Fruit fly (Drosophila melanogaster) whole organism, prepupa: Measurements from ENCODE around the gene CG43156.

Source experiments
- CG10631 ChIP-seq: fragments of 200-800 bp; sonication (Bioruptor generic); optimal IDR thresholded peaks from 2 replicates; lab custom pipeline; 2016; ENCODE audit warnings: missing biosample characterization, missing genetic modification characterization
- CG10669 ChIP-seq: fragments of 200-800 bp; sonication (Bioruptor generic); optimal IDR thresholded peaks from 3 replicates; lab custom pipeline; 2018; ENCODE audit warnings: missing biosample characterization, mild to moderate bottlenecking, missing genetic modification characterization, moderate library complexity
- CG11294 ChIP-seq: fragments of 200-800 bp; sonication (Bioruptor generic); IDR thresholded peaks from 2 replicates; pipeline ENCODE4 v1.3.6; 2022; ENCODE audit warnings: missing biosample characterization, missing genetic modification characterization
- CG15336 ChIP-seq: fragments of 200-800 bp; sonication (Bioruptor generic); IDR thresholded peaks from 2 replicates; pipeline ENCODE4 v1.3.6; 2022; ENCODE audit warnings: missing biosample characterization, missing genetic modification characterization
- CG1621 ChIP-seq: fragments of 200-800 bp; sonication (Bioruptor generic); optimal IDR thresholded peaks from 3 replicates; lab custom pipeline; 2018; ENCODE audit warnings: missing biosample characterization, mild to moderate bottlenecking, missing genetic modification characterization
- CG3032 ChIP-seq: fragments of 200-800 bp; optimal IDR thresholded peaks from 2 replicates; lab custom pipeline; 2019; ENCODE audit warnings: missing biosample characterization, mild to moderate bottlenecking, missing genetic modification characterization, moderate library complexity
- CG31627 ChIP-seq: fragments of 200-800 bp; sonication (Bioruptor generic); optimal IDR thresholded peaks from 3 replicates; lab custom pipeline; 2016; ENCODE audit warnings: missing biosample characterization, missing genetic modification characterization
- CG32006 ChIP-seq: fragments of 200-800 bp; sonication (Bioruptor generic); optimal IDR thresholded peaks from 3 replicates; lab custom pipeline; 2017; ENCODE audit warnings: missing biosample characterization, mild to moderate bottlenecking, missing genetic modification characterization
- CG34406 ChIP-seq: fragments of 200-800 bp; sonication (Bioruptor generic); optimal IDR thresholded peaks from 3 replicates; lab custom pipeline; 2016; ENCODE audit warnings: missing biosample characterization, missing genetic modification characterization
- CG4318 ChIP-seq: fragments of 200-800 bp; sonication (Bioruptor generic); optimal IDR thresholded peaks from 3 replicates; lab custom pipeline; 2017; ENCODE audit warnings: missing biosample characterization, mild to moderate bottlenecking, missing genetic modification characterization
- CG6163 ChIP-seq: fragments of 200-800 bp; sonication (Bioruptor generic); IDR thresholded peaks from 3 replicates; pipeline ENCODE4 v1.3.6; 2022; ENCODE audit warnings: missing biosample characterization, missing genetic modification characterization
- CG6808 ChIP-seq: fragments of 200-800 bp; sonication (Bioruptor generic); optimal IDR thresholded peaks from 3 replicates; lab custom pipeline; 2017; ENCODE audit warnings: missing biosample characterization, missing genetic modification characterization, mild to moderate bottlenecking, moderate library complexity, missing genetic modification reagents
- CG6854 ChIP-seq: fragments of 200-800 bp; sonication (Bioruptor generic); optimal IDR thresholded peaks from 2 replicates; lab custom pipeline; 2017; ENCODE audit warnings: missing biosample characterization, mild to moderate bottlenecking, missing genetic modification characterization
- CG7368 ChIP-seq: fragments of 200-800 bp; sonication (Bioruptor generic); optimal IDR thresholded peaks from 3 replicates; lab custom pipeline; 2016; ENCODE audit warnings: missing biosample characterization, missing genetic modification characterization
- CG8119 ChIP-seq: fragments of 200-800 bp; sonication (Bioruptor generic); IDR thresholded peaks from 3 replicates; pipeline ENCODE4 v1.3.6; 2022; ENCODE audit warnings: missing biosample characterization, missing genetic modification characterization
- CG8632 ChIP-seq: fragments of 200-800 bp; sonication (Bioruptor generic); optimal IDR thresholded peaks from 3 replicates; lab custom pipeline; 2016; ENCODE audit warnings: missing biosample characterization, missing genetic modification characterization
- CG9139 ChIP-seq: fragments of 200-800 bp; sonication (Bioruptor generic); optimal IDR thresholded peaks from 3 replicates; lab custom pipeline; 2017; ENCODE audit warnings: missing biosample characterization, mild to moderate bottlenecking, missing genetic modification characterization
- Eip78C ChIP-seq: fragments of 200-800 bp; sonication (Bioruptor generic); peaks from one replicate; lab custom pipeline; 2016; ENCODE audit warnings: missing biosample characterization, missing genetic modification characterization
- Eip93F ChIP-seq: fragments of 200-800 bp; sonication (Bioruptor generic); optimal IDR thresholded peaks from 2 replicates; lab custom pipeline; 2016; ENCODE audit warnings: missing biosample characterization, mild to moderate bottlenecking, missing genetic modification characterization
- Ets21C ChIP-seq: fragments of 200-800 bp; sonication (Bioruptor generic); optimal IDR thresholded peaks from 3 replicates; lab custom pipeline; 2016; ENCODE audit warnings: missing biosample characterization, missing genetic modification characterization
- Ets96B ChIP-seq: fragments of 200-800 bp; optimal IDR thresholded peaks from 2 replicates; lab custom pipeline; 2019; ENCODE audit warnings: missing biosample characterization, mild to moderate bottlenecking, missing genetic modification characterization, moderate library complexity
- Hr38 ChIP-seq: sonication (Bioruptor generic); optimal IDR thresholded peaks from 2 replicates; lab custom pipeline; 2016; ENCODE audit warnings: missing biosample characterization, missing genetic modification characterization
- Hr39 ChIP-seq: fragments of 200-800 bp; sonication (Bioruptor generic); optimal IDR thresholded peaks from 2 replicates; lab custom pipeline; 2016; ENCODE audit warnings: missing biosample characterization, missing genetic modification characterization
- Hr4 ChIP-seq: fragments of 200-800 bp; sonication (Bioruptor generic); optimal IDR thresholded peaks from 3 replicates; lab custom pipeline; 2016; ENCODE audit warnings: missing biosample characterization, missing genetic modification characterization
- Met ChIP-seq: fragments of 200-800 bp; sonication (Bioruptor generic); optimal IDR thresholded peaks from 3 replicates; lab custom pipeline; 2016; ENCODE audit warnings: missing biosample characterization, missing genetic modification characterization
- OdsH ChIP-seq: fragments of 200-800 bp; sonication (Bioruptor generic); optimal IDR thresholded peaks from 3 replicates; lab custom pipeline; 2016; ENCODE audit warnings: missing biosample characterization, missing genetic modification characterization
- Smox ChIP-seq: fragments of 200-800 bp; sonication (Bioruptor generic); optimal IDR thresholded peaks from 3 replicates; lab custom pipeline; 2016; ENCODE audit warnings: missing biosample characterization, missing genetic modification characterization
- Sox102F ChIP-seq: fragments of 200-800 bp; sonication (Bioruptor generic); optimal IDR thresholded peaks from 2 replicates; lab custom pipeline; 2016; ENCODE audit warnings: missing biosample characterization, mild to moderate bottlenecking, missing genetic modification characterization
- Sox14 ChIP-seq: fragments of 200-800 bp; sonication (Bioruptor generic); optimal IDR thresholded peaks from 3 replicates; lab custom pipeline; 2016; ENCODE audit warnings: missing biosample characterization, missing genetic modification characterization
- Sox15 ChIP-seq: fragments of 200-800 bp; sonication (Bioruptor generic); optimal IDR thresholded peaks from 3 replicates; lab custom pipeline; 2016; ENCODE audit warnings: missing biosample characterization, missing genetic modification characterization
- acj6 ChIP-seq: fragments of 200-800 bp; sonication (Bioruptor generic); optimal IDR thresholded peaks from 3 replicates; lab custom pipeline; 2016; ENCODE audit warnings: missing biosample characterization, missing genetic modification characterization
- dac ChIP-seq: fragments of 200-800 bp; sonication (Bioruptor generic); optimal IDR thresholded peaks from 2 replicates; lab custom pipeline; 2017; ENCODE audit warnings: missing biosample characterization, mild to moderate bottlenecking, missing genetic modification characterization
- dsx ChIP-seq: fragments of 200-800 bp; optimal IDR thresholded peaks from 3 replicates; lab custom pipeline; 2019; ENCODE audit warnings: missing biosample characterization, mild to moderate bottlenecking, missing genetic modification characterization, moderate library complexity; ENCODE audit not compliant: poor library complexity, severe bottlenecking
- eg ChIP-seq: fragments of 200-800 bp; sonication (Bioruptor generic); IDR thresholded peaks from 3 replicates; pipeline ENCODE4 v1.3.6; 2022; ENCODE audit warnings: missing biosample characterization, missing genetic modification characterization
- esn ChIP-seq: fragments of 200-800 bp; sonication (Bioruptor generic); optimal IDR thresholded peaks from 2 replicates; lab custom pipeline; 2016; ENCODE audit warnings: missing biosample characterization, mild to moderate bottlenecking, missing genetic modification characterization, moderate library complexity
- fd59A ChIP-seq: fragments of 200-800 bp; sonication (Bioruptor generic); optimal IDR thresholded peaks from 2 replicates; lab custom pipeline; 2017; ENCODE audit warnings: missing biosample characterization, mild to moderate bottlenecking, missing genetic modification characterization, missing genetic modification reagents
- fkh ChIP-seq: fragments of 200-800 bp; sonication (Bioruptor generic); optimal IDR thresholded peaks from 3 replicates; lab custom pipeline; 2017; ENCODE audit warnings: missing biosample characterization, mild to moderate bottlenecking, missing genetic modification characterization, moderate library complexity
- lz ChIP-seq: fragments of 200-800 bp; sonication (Bioruptor generic); optimal IDR thresholded peaks from 3 replicates; lab custom pipeline; 2016; ENCODE audit warnings: missing biosample characterization, missing genetic modification characterization
- net ChIP-seq: fragments of 200-800 bp; sonication (Bioruptor generic); optimal IDR thresholded peaks from 3 replicates; lab custom pipeline; 2016; ENCODE audit warnings: missing biosample characterization, missing genetic modification characterization
- pdm3 ChIP-seq: fragments of 200-800 bp; sonication (Bioruptor generic); optimal IDR thresholded peaks from 3 replicates; lab custom pipeline; 2016; ENCODE audit warnings: missing biosample characterization, missing genetic modification characterization
- salr ChIP-seq, 2 experiments: fragments of 200-800 bp; sonication (Bioruptor generic); optimal IDR thresholded peaks; 3 replicates each; lab custom pipeline; 2016 to 2018; ENCODE audit warnings: missing biosample characterization in 2 of 2, missing genetic modification characterization in 2 of 2, mild to moderate bottlenecking in 1 of 2
- spab ChIP-seq: fragments of 200-800 bp; sonication (Bioruptor generic); optimal IDR thresholded peaks from 2 replicates; lab custom pipeline; 2017; ENCODE audit warnings: missing biosample characterization, mild to moderate bottlenecking, missing genetic modification characterization, missing genetic modification reagents
- svp ChIP-seq: fragments of 200-800 bp; sonication (Bioruptor generic); peaks from one replicate; lab custom pipeline; 2016; ENCODE audit warnings: missing biosample characterization, missing genetic modification characterization
- topi ChIP-seq: fragments of 200-800 bp; sonication (Bioruptor generic); optimal IDR thresholded peaks from 3 replicates; lab custom pipeline; 2016; ENCODE audit warnings: missing biosample characterization, missing genetic modification characterization
- vri ChIP-seq: fragments of 200-800 bp; sonication (Bioruptor generic); optimal IDR thresholded peaks from 3 replicates; lab custom pipeline; 2016; ENCODE audit warnings: missing biosample characterization, mild to moderate bottlenecking, missing genetic modification characterization

Gene CG43156

dm6 chrX:11906818-11907281 lies at the start of gene CG43156:
TSS of gene CG43156 (minus strand) at chrX:11906868.
- TF ChIP-seq CG11294 (GFP tag; lab: Robert Waterston, UW) (no peak), CG3032 (tag; lab: Kevin White, UChicago) (no peak), Eip78C (GFP tag; lab: Kevin White, UChicago) (peak; percentile 41)

dm6 chrX:11930726-11931125 lies 24.1 kb upstream of the CG43156 start, which contains the start of gene Pdzd8:
TSS of gene Pdzd8 (minus strand) at chrX:11930850.
- TF ChIP-seq Sox15 (no peak), CG6808 (GFP tag; lab: Kevin White, UChicago) (no peak), CG6854 (GFP tag; lab: Kevin White, UChicago) (no peak), CG6163 (GFP tag; lab: Robert Waterston, UW) (no peak), Eip78C (GFP tag; lab: Kevin White, UChicago) (no peak), Hr39 (no peak), salr (GFP tag; optimal IDR thresholded peaks at IDR 0.05; lab: Kevin White, UChicago) (no peak), net (GFP tag; lab: Kevin White, UChicago) (no peak), svp (no peak), CG7368 (GFP tag; lab: Kevin White, UChicago) (no peak), CG9139 (GFP tag; lab: Kevin White, UChicago) (no peak), Sox102F (no peak), CG10631 (no peak), CG11294 (GFP tag; lab: Robert Waterston, UW) (no peak)

dm6 chrX:11925213-11925612 lies 18.5 kb upstream of the CG43156 start:
- TF ChIP-seq CG10631 = peak; percentile 12
- TF ChIP-seq CG9139 (GFP tag; lab: Kevin White, UChicago) = no peak
- peak; percentile 72 for TF ChIP-seq Met
- no peak for TF ChIP-seq spab (GFP tag; lab: Kevin White, UChicago)
- TF ChIP-seq salr (GFP tag; optimal IDR thresholded peaks at IDR 0.05; lab: Kevin White, UChicago) = no peak
- peak; percentile 34 for TF ChIP-seq OdsH (GFP tag; lab: Kevin White, UChicago)
- TF ChIP-seq Ets96B (tag; lab: Kevin White, UChicago) = no peak
- peak; percentile 28 for TF ChIP-seq Hr4
- TF ChIP-seq esn (GFP tag; lab: Kevin White, UChicago) = peak; percentile 60
- peak; percentile 56 for TF ChIP-seq CG31627 (GFP tag; lab: Kevin White, UChicago)
- TF ChIP-seq CG1621 (tag; lab: Kevin White, UChicago) = no peak
- TF ChIP-seq Hr39 = peak; percentile 62
- peak; percentile 61 for TF ChIP-seq Sox102F
- TF ChIP-seq CG34406 = peak; percentile 45
- no peak for TF ChIP-seq CG6808 (GFP tag; lab: Kevin White, UChicago)
- no peak for TF ChIP-seq dac (GFP tag; lab: Kevin White, UChicago)
- no peak for TF ChIP-seq fd59A (GFP tag; lab: Kevin White, UChicago)
- TF ChIP-seq topi (GFP tag; lab: Kevin White, UChicago) = peak; percentile 78
- TF ChIP-seq svp = peak; percentile 90
- peak; percentile 30 for TF ChIP-seq Sox14 (GFP tag; lab: Kevin White, UChicago)
- TF ChIP-seq dsx (GFP tag; lab: Kevin White, UChicago) = no peak
- peak; percentile 62 for TF ChIP-seq Ets21C (GFP tag; lab: Kevin White, UChicago)
- TF ChIP-seq CG32006 = no peak
- TF ChIP-seq Eip93F (GFP tag; lab: Kevin White, UChicago) = peak; percentile 68
- TF ChIP-seq CG8632 = peak; percentile 47
- peak; percentile 93 for TF ChIP-seq CG6163 (GFP tag; lab: Robert Waterston, UW)
- peak; percentile 85 for TF ChIP-seq eg
- TF ChIP-seq pdm3 (GFP tag; lab: Kevin White, UChicago) = peak; percentile 23
- peak; percentile 18 for TF ChIP-seq acj6
- TF ChIP-seq CG11294 (GFP tag; lab: Robert Waterston, UW) = peak; percentile 29; the same call in 1 of the 2 replicates
- TF ChIP-seq CG7368 (GFP tag; lab: Kevin White, UChicago) = peak; percentile 28
- TF ChIP-seq lz (GFP tag; lab: Kevin White, UChicago) = peak; percentile 62
- peak; percentile 65 for TF ChIP-seq Smox (GFP tag; lab: Kevin White, UChicago)
- TF ChIP-seq CG4318 (GFP tag; lab: Kevin White, UChicago) = no peak
- TF ChIP-seq CG10669 (GFP tag; lab: Kevin White, UChicago) = no peak
- no peak for TF ChIP-seq Sox15
- TF ChIP-seq vri = peak; percentile 45
- peak; percentile 78 for TF ChIP-seq CG15336 (GFP tag; lab: Robert Waterston, UW)
- TF ChIP-seq fkh (GFP tag; lab: Kevin White, UChicago) = no peak
- peak; percentile 36 for TF ChIP-seq net (GFP tag; lab: Kevin White, UChicago)
- no peak for TF ChIP-seq Hr38
- TF ChIP-seq Eip78C (GFP tag; lab: Kevin White, UChicago) = peak; percentile 92
- TF ChIP-seq CG8119 (GFP tag; lab: Robert Waterston, UW) = peak; percentile 73; the same call in 2 of the 3 replicates
